Worm (Caenorhabditis elegans) whole organism, L4/young adult: ENCODE measurements around the gene nsph-3.2.

Source experiments
- W03F9.2 ChIP-seq: fragments of 150-350 bp; optimal IDR thresholded peaks from 2 replicates; lab custom pipeline; 2014; ENCODE audit warnings: missing biosample characterization, missing genetic modification characterization
- him-1 ChIP-seq: sonication (generic microtip); optimal IDR thresholded peaks from 2 replicates; lab custom pipeline; 2016; ENCODE audit warnings: missing genotype, missing genetic modification reagents, missing genetic modification characterization, missing compliant biosample characterization

- no peak for TF ChIP-seq him-1 (tag; lab: Kevin White, UChicago)
- no peak for TF ChIP-seq W03F9.2 (tag; lab: Kevin White, UChicago)
These were observed 44.4 kb upstream of the nsph-3.2 start for ce11 chrIV:10068266-10068665.
